Worm (Caenorhabditis elegans) whole organism, L4 larva: ENCODE results near the gene F13A2.2.

Experiments
- D1046.2 ChIP-seq: fragments of 200-800 bp; sonication (Bioruptor generic); IDR thresholded peaks from 2 replicates; pipeline ENCODE4 v1.3.6; 2022; ENCODE audit warnings: missing genetic modification characterization, missing compliant biosample characterization
- F10B5.3 ChIP-seq: sonication (generic microtip); optimal IDR thresholded peaks from 2 replicates; lab custom pipeline; 2016; ENCODE audit warnings: mild to moderate bottlenecking, missing genetic modification characterization, missing compliant biosample characterization
- R02D3.7 ChIP-seq: fragments of 150-350 bp; sonication (generic microtip); optimal IDR thresholded peaks from 3 replicates; lab custom pipeline; 2014; ENCODE audit warnings: missing biosample characterization, missing genetic modification characterization
- T26A8.4 ChIP-seq: fragments of 200-800 bp; sonication (Bioruptor generic); IDR thresholded peaks from 2 replicates; pipeline ENCODE4 v1.3.6; 2022; ENCODE audit warnings: missing genetic modification characterization, missing compliant biosample characterization
- Y48G9A.11 ChIP-seq: fragments of 200-800 bp; sonication (Bioruptor generic); IDR thresholded peaks from 2 replicates; pipeline ENCODE4 v1.3.6; 2022; ENCODE audit warnings: missing genetic modification reagents, missing genetic modification characterization, missing compliant biosample characterization
- aly-2 ChIP-seq: sonication (generic microtip); optimal IDR thresholded peaks from 2 replicates; lab custom pipeline; 2018; ENCODE audit warnings: missing biosample characterization, missing genetic modification characterization
- arid-1 ChIP-seq: fragments of 200-800 bp; sonication (Bioruptor generic); conservative IDR thresholded peaks from 2 replicates; pipeline ENCODE4 v1.3.6; 2022; ENCODE audit warnings: missing genetic modification reagents, missing genetic modification characterization, missing compliant biosample characterization
- ceh-44 ChIP-seq: fragments of 200-800 bp; sonication (Bioruptor generic); IDR thresholded peaks from 2 replicates; pipeline ENCODE4 v1.3.6; 2022; ENCODE audit warnings: missing genetic modification reagents, missing genetic modification characterization, missing compliant biosample characterization
- ceh-82 ChIP-seq: sonication (generic microtip); optimal IDR thresholded peaks from 2 replicates; lab custom pipeline; 2017; ENCODE audit warnings: missing biosample characterization, missing genetic modification characterization
- cey-2 ChIP-seq: sonication (generic microtip); optimal IDR thresholded peaks from 3 replicates; lab custom pipeline; 2017; ENCODE audit warnings: missing genetic modification characterization, mild to moderate bottlenecking, missing compliant biosample characterization, antibody characterized with exemption, borderline replicate concordance; ENCODE audit not compliant: insufficient read depth
- ctbp-1 ChIP-seq: fragments of 200-800 bp; sonication (Bioruptor generic); IDR thresholded peaks from 2 replicates; pipeline ENCODE4 v1.3.6; 2022; ENCODE audit warnings: missing genetic modification reagents, missing genetic modification characterization, missing compliant biosample characterization
- daf-16 ChIP-seq, 3 experiments: sonication (generic microtip); optimal IDR thresholded peaks; 2 replicates each; lab custom pipeline; 2016 to 2017; ENCODE audit warnings: missing genetic modification characterization in 3 of 3, missing genetic modification reagents in 3 of 3, mild to moderate bottlenecking in 2 of 3, missing compliant biosample characterization in 2 of 3, missing biosample characterization in 1 of 3, moderate library complexity in 1 of 3
- daf-8 ChIP-seq: fragments of 200-800 bp; sonication (Bioruptor generic); IDR thresholded peaks from 2 replicates; pipeline ENCODE4 v1.3.6; 2022; ENCODE audit warnings: missing genetic modification characterization, missing compliant biosample characterization
- dmd-8 ChIP-seq: fragments of 200-800 bp; sonication (Bioruptor generic); IDR thresholded peaks from 2 replicates; pipeline ENCODE4 v1.3.6; 2022; ENCODE audit warnings: missing genetic modification characterization, missing compliant biosample characterization
- fos-1 ChIP-seq: fragments of 150-350 bp; optimal IDR thresholded peaks from 2 replicates; lab custom pipeline; 2014; ENCODE audit warnings: missing biosample characterization, missing genetic modification characterization
- gei-8 ChIP-seq: fragments of 200-800 bp; sonication (Bioruptor generic); optimal IDR thresholded peaks from 2 replicates; lab custom pipeline; 2018; ENCODE audit warnings: mild to moderate bottlenecking, missing genetic modification characterization, missing compliant biosample characterization
- hif-1 ChIP-seq, 2 experiments: sonication (generic microtip); optimal IDR thresholded peaks; 2 replicates each; lab custom pipeline; 2016 to 2017; ENCODE audit warnings: missing compliant biosample characterization in 2 of 2, missing genetic modification characterization in 2 of 2, missing genetic modification reagents in 2 of 2, missing genotype in 2 of 2, mild to moderate bottlenecking in 1 of 2
- lin-15B ChIP-seq: fragments of 150-350 bp; sonication (generic microtip); optimal IDR thresholded peaks from 3 replicates; lab custom pipeline; 2014; ENCODE audit warnings: missing biosample characterization, missing genetic modification characterization
- lin-29 ChIP-seq: fragments of 200-800 bp; sonication (Bioruptor generic); IDR thresholded peaks from 2 replicates; pipeline ENCODE4 v1.3.6; 2022; ENCODE audit warnings: missing genetic modification reagents, missing genetic modification characterization, missing compliant biosample characterization
- lin-39 ChIP-seq: fragments of 150-350 bp; optimal IDR thresholded peaks from 2 replicates; lab custom pipeline; 2014; ENCODE audit warnings: missing biosample characterization, missing genetic modification reagents, missing genetic modification characterization
- madf-9 ChIP-seq: fragments of 200-800 bp; sonication (Bioruptor generic); conservative IDR thresholded peaks from 2 replicates; pipeline ENCODE4 v1.3.6; 2022; ENCODE audit warnings: missing genetic modification reagents, missing genetic modification characterization, missing compliant biosample characterization
- mxl-2 ChIP-seq: fragments of 200-800 bp; sonication (Bioruptor generic); conservative IDR thresholded peaks from 2 replicates; pipeline ENCODE4 v1.3.6; 2022; ENCODE audit warnings: missing genetic modification reagents, missing genetic modification characterization, missing compliant biosample characterization
- mxl-3 ChIP-seq: fragments of 200-800 bp; sonication (Bioruptor generic); optimal IDR thresholded peaks from 2 replicates; lab custom pipeline; 2018; ENCODE audit warnings: mild to moderate bottlenecking, missing genetic modification characterization, missing compliant biosample characterization
- nhr-10 ChIP-seq: fragments of 150-350 bp; optimal IDR thresholded peaks from 2 replicates; lab custom pipeline; 2014; ENCODE audit warnings: missing biosample characterization, missing genetic modification characterization
- nhr-111 ChIP-seq: fragments of 200-800 bp; sonication (Bioruptor generic); optimal IDR thresholded peaks from 2 replicates; lab custom pipeline; 2018; ENCODE audit warnings: mild to moderate bottlenecking, missing genetic modification characterization, missing compliant biosample characterization
- nhr-41 ChIP-seq: fragments of 200-800 bp; sonication (Bioruptor generic); IDR thresholded peaks from 2 replicates; pipeline ENCODE4 v1.3.6; 2022; ENCODE audit warnings: missing genetic modification reagents, missing genetic modification characterization, missing compliant biosample characterization
- nhr-48 ChIP-seq: sonication (generic microtip); optimal IDR thresholded peaks from 2 replicates; lab custom pipeline; 2016; ENCODE audit warnings: mild to moderate bottlenecking, missing genetic modification characterization, missing compliant biosample characterization
- nhr-6 ChIP-seq: fragments of 150-350 bp; optimal IDR thresholded peaks from 2 replicates; lab custom pipeline; 2014; ENCODE audit warnings: missing biosample characterization, missing genetic modification characterization
- nhr-77 ChIP-seq: fragments of 150-350 bp; optimal IDR thresholded peaks from 2 replicates; lab custom pipeline; 2014; ENCODE audit warnings: missing biosample characterization, missing genetic modification characterization
- set-16 ChIP-seq: fragments of 200-800 bp; sonication (Bioruptor generic); IDR thresholded peaks from 2 replicates; pipeline ENCODE4 v1.3.6; 2022; ENCODE audit warnings: missing genetic modification reagents, missing genetic modification characterization, missing compliant biosample characterization
- snpc-1.2 ChIP-seq: fragments of 200-800 bp; sonication (Bioruptor generic); IDR thresholded peaks from 2 replicates; pipeline ENCODE4 v1.3.6; 2022; ENCODE audit warnings: missing genetic modification reagents, missing genetic modification characterization, missing compliant biosample characterization
- spr-3 ChIP-seq: fragments of 200-800 bp; sonication (Bioruptor generic); optimal IDR thresholded peaks from 2 replicates; lab custom pipeline; 2018; ENCODE audit warnings: mild to moderate bottlenecking, missing genetic modification characterization, missing compliant biosample characterization
- tag-97 ChIP-seq: fragments of 200-800 bp; sonication (Bioruptor generic); IDR thresholded peaks from 2 replicates; pipeline ENCODE4 v1.3.6; 2022; ENCODE audit warnings: missing genetic modification characterization, missing compliant biosample characterization
- tra-1 ChIP-seq: fragments of 200-800 bp; sonication (Bioruptor generic); IDR thresholded peaks from 2 replicates; pipeline ENCODE4 v1.3.6; 2022; ENCODE audit warnings: missing genetic modification reagents, missing genetic modification characterization, missing compliant biosample characterization
- unc-62 ChIP-seq, 3 experiments: fragments of 150-350 bp in 1 of 3; sonication (generic microtip); optimal IDR thresholded peaks in 2 of 3; peaks in 1 of 3; 1 replicate in 1 of 3; 2 replicates in 2 of 3; lab custom pipeline; 2014 to 2017; ENCODE audit warnings: missing biosample characterization in 3 of 3, missing genetic modification characterization in 3 of 3, missing genetic modification reagents in 3 of 3, missing genotype in 1 of 3
- zfp-2 ChIP-seq: sonication (generic microtip); optimal IDR thresholded peaks from 2 replicates; lab custom pipeline; 2016; ENCODE audit warnings: mild to moderate bottlenecking, missing genetic modification characterization, missing compliant biosample characterization
- ztf-11 ChIP-seq: fragments of 150-350 bp; optimal IDR thresholded peaks from 2 replicates; lab custom pipeline; 2014; ENCODE audit warnings: missing biosample characterization, missing genetic modification characterization

The F13A2.2 gene

DNA sequence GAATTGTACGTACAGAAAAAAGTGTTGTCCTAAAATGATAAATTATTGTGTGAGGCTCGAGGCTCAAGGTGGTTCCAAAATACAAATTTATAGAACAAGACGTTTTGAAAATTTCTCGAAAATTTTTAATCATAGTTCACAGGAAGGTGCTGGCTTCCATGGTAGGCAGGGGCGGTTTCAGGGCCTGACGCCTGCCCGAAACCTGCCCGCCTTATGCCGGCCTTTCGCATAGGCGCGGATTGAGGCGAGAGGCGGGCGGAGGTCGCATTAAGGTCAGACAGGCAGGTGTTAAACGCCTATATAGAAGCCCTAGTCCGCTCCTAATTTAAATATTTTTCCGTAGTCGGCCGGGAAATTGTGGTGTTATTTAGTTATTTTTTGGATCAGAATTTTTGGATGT, 38.7 kb upstream of the F13A2.2 start:
- TF ChIP-seq set-16 (GFP tag; lab: Robert Waterston, UW) = peak; percentile 63; the same call in 1 of the 2 replicates
- no peak for TF ChIP-seq nhr-111 (GFP tag; lab: Kevin White, UChicago)

DNA sequence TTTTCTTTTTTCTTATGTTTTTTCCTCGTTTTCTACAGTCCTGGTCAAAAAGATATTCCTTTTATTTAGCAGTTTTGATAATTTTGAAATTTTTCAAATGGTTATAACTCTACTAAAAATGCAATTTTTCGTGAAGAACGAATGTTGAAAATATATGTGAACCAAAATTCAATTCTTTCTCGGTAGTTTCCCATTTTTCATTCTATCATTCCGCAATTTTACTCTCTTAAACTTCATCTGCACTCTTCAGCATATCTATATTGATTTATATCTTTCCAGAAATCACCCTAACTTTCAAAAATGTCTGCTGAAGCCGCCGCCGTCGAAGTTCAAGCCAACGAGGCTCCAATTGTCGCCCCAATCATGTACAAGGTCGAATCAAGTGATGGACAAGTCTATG, 37.7 kb upstream of the F13A2.2 start, which contains the start of gene skr-7:
skr-7 (plus strand) TSS at position 301 of the 400 bp plus-strand sequence.
- TF ChIP-seq D1046.2 (GFP tag; lab: Robert Waterston, UW) (no peak), hif-1 (tag; optimal IDR thresholded peaks at IDR 0.05; lab: Kevin White, UChicago) (no peak), F10B5.3 (tag; lab: Kevin White, UChicago) (no peak), nhr-41 (no peak), arid-1 (GFP tag; lab: Robert Waterston, UW) (no peak), T26A8.4 (GFP tag; lab: Robert Waterston, UW) (no peak), mxl-2 (GFP tag; lab: Robert Waterston, UW) (no peak), daf-8 (GFP tag; lab: Robert Waterston, UW) (no peak), nhr-111 (GFP tag; lab: Kevin White, UChicago) (no peak), Y48G9A.11 (GFP tag; lab: Robert Waterston, UW) (no peak), cey-2 (tag; lab: Kevin White, UChicago) (no peak), ctbp-1 (GFP tag; lab: Robert Waterston, UW) (no peak), unc-62 (GFP tag; optimal IDR thresholded peaks at IDR 0.05 in 1 of 2; lab: Kevin White, UChicago) (no peak), unc-62 (tag; optimal IDR thresholded peaks at IDR 0.05; lab: Kevin White, UChicago) (no peak), tag-97 (GFP tag; lab: Robert Waterston, UW) (no peak), lin-15B (tag; lab: Kevin White, UChicago) (no peak), ztf-11 (tag; lab: Kevin White, UChicago) (no peak), madf-9 (GFP tag; lab: Robert Waterston, UW) (no peak), lin-39 (tag; lab: Kevin White, UChicago) (no peak), ceh-44 (no peak)
- TF ChIP-seq, all 104 proteins: peak for 0

DNA sequence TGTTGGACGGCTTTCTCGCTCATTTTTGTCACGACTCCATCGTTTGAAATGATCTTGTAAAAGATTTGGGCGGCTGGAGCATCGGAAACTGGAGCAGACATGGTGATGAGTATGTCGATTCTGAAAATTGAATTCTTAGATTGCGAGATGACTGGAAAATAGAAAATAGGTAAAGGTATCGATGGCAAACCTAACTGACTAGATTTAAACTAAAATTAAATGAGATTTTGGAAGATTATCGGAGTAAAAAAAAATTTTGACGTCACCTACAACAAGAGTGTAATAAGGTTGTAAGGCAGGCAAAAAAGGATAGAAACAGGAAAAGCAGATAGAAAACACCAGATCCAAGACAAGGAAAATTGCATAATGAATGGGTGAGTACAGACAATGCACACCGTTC, 37.1 kb upstream of the F13A2.2 start, which contains the start of gene skr-14:
skr-14 (minus strand) TSS at position 101 of the 400 bp plus-strand sequence.
- TF ChIP-seq nhr-6 (tag; lab: Kevin White, UChicago) (no peak), snpc-1.2 (GFP tag; lab: Robert Waterston, UW) (no peak), ceh-44 (no peak), dmd-8 (GFP tag; lab: Robert Waterston, UW) (no peak), lin-29 (GFP tag; lab: Robert Waterston, UW) (no peak), daf-16 (GFP tag; optimal IDR thresholded peaks at IDR 0.05; lab: Kevin White, UChicago) (no peak), daf-16 (tag; optimal IDR thresholded peaks at IDR 0.05; lab: Kevin White, UChicago) (no peak), nhr-48 (tag; lab: Kevin White, UChicago) (no peak), tra-1 (GFP tag; lab: Robert Waterston, UW) (no peak), gei-8 (GFP tag; lab: Kevin White, UChicago) (no peak), spr-3 (GFP tag; lab: Kevin White, UChicago) (no peak), nhr-77 (tag; lab: Kevin White, UChicago) (no peak), Y48G9A.11 (GFP tag; lab: Robert Waterston, UW) (no peak), nhr-10 (tag; lab: Kevin White, UChicago) (no peak), fos-1 (tag; lab: Kevin White, UChicago) (no peak), aly-2 (no peak), zfp-2 (tag; lab: Kevin White, UChicago) (no peak), mxl-3 (no peak), ceh-82 (tag; lab: Kevin White, UChicago) (no peak), R02D3.7 (no peak)
